Worm (Caenorhabditis elegans) whole organism, L4/young adult: ENCODE data around the gene mig-32.

Experiments
- W03F9.2 ChIP-seq: fragments of 150-350 bp; optimal IDR thresholded peaks from 2 replicates; lab custom pipeline; 2014; ENCODE audit warnings: missing biosample characterization, missing genetic modification characterization
- him-1 ChIP-seq: sonication (generic microtip); optimal IDR thresholded peaks from 2 replicates; lab custom pipeline; 2016; ENCODE audit warnings: missing genotype, missing genetic modification reagents, missing genetic modification characterization, missing compliant biosample characterization

DNA sequence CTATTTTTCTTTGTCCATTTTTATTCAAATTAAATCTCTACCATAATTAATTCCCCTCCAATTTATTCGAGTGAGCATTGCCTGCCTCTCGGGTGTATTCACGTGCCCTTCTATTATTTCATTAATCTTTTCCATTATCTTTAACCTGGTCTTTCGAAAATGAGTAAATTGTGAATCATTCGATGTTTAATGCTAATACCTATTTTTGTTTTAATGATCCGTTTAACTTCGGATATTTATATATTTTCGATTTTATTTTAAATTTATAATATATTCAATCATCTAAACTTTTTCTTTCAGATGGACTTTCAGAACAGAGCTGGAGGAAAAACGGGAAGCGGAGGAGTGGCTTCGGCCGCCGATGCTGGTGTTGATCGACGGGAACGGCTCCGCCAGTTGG, 7.8 kb downstream of the mig-32 start, which contains the start of gene repo-1:
- TF ChIP-seq W03F9.2 (no peak), him-1 (tag; lab: Kevin White, UChicago) (no peak)
